Worm (Caenorhabditis elegans) whole organism, L1 larva: ENCODE measurements around the gene hsp-4.

Experiments used
- ceh-90 ChIP-seq: sonication (generic microtip); optimal IDR thresholded peaks from 2 replicates; lab custom pipeline; 2016; ENCODE audit warnings: missing genetic modification characterization, missing compliant biosample characterization
- fkh-10 ChIP-seq: sonication (generic microtip); optimal IDR thresholded peaks from 2 replicates; lab custom pipeline; 2017; ENCODE audit warnings: missing biosample characterization, missing genetic modification reagents, missing genetic modification characterization
- grh-1 ChIP-seq: fragments of 200-800 bp; sonication (Bioruptor generic); IDR thresholded peaks from 2 replicates; pipeline ENCODE4 v1.3.6; 2022; ENCODE audit warnings: missing genetic modification reagents, missing genetic modification characterization, missing compliant biosample characterization
- hlh-4 ChIP-seq: sonication (generic microtip); optimal IDR thresholded peaks from 2 replicates; lab custom pipeline; 2016; ENCODE audit warnings: mild to moderate bottlenecking, missing genetic modification characterization, missing compliant biosample characterization
- lin-39 ChIP-seq: fragments of 150-350 bp; optimal IDR thresholded peaks from 2 replicates; lab custom pipeline; 2014; ENCODE audit warnings: missing biosample characterization, missing genetic modification reagents, missing genetic modification characterization
- zip-4 ChIP-seq: fragments of 200-800 bp; sonication (Bioruptor generic); optimal IDR thresholded peaks from 2 replicates; lab custom pipeline; 2018; ENCODE audit warnings: mild to moderate bottlenecking, missing genetic modification characterization, moderate library complexity, missing compliant biosample characterization
- ztf-11 ChIP-seq, 2 experiments: sonication (generic microtip); optimal IDR thresholded peaks; 2 replicates each; lab custom pipeline; 2016 to 2017; ENCODE audit warnings: missing genetic modification characterization in 2 of 2, missing biosample characterization in 1 of 2, missing compliant biosample characterization in 1 of 2

DNA sequence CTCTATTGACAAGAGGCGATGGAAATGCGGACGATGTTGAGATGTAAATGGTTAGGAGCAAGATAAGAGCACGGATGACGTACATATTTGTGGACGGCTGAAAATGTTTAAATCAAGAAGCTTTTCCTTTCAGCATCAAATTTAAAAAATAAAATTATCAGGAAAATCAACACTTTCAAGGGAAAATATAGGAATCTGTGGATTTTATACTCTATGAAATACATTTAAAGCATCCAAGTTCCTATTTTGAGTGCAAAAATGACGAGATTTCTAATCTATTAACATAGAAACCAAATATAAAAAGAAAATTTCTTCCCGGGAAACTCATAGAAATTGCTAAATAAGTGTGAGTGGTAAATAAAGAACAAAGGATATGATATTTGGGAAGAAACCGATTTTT, 38.4 kb downstream of the hsp-4 start, which contains the start of gene F45E12.6:
- TF ChIP-seq fkh-10 (GFP tag; lab: Kevin White, UChicago) = no peak
- no peak for TF ChIP-seq lin-39 (tag; lab: Kevin White, UChicago)
- TF ChIP-seq zip-4 (GFP tag; lab: Kevin White, UChicago) = no peak
- TF ChIP-seq ztf-11 (tag; optimal IDR thresholded peaks at IDR 0.05; lab: Kevin White, UChicago) = no peak
- TF ChIP-seq grh-1 (GFP tag; lab: Robert Waterston, UW) = no peak
- TF ChIP-seq hlh-4 (tag; lab: Kevin White, UChicago) = no peak
- TF ChIP-seq ceh-90 = no peak
